Worm (Caenorhabditis elegans) whole organism, early embryonic: ENCODE measurements around the gene srg-31.

Experiments used
- B0310.2 ChIP-seq: sonication (generic microtip); optimal IDR thresholded peaks from 2 replicates; lab custom pipeline; 2016; ENCODE audit warnings: mild to moderate bottlenecking, missing genetic modification characterization, missing compliant biosample characterization
- F13C5.2 ChIP-seq: sonication (generic microtip); optimal IDR thresholded peaks from 2 replicates; lab custom pipeline; 2017; ENCODE audit warnings: mild to moderate bottlenecking, missing genetic modification characterization, inconsistent platforms, missing compliant biosample characterization
- aly-1 ChIP-seq: sonication (generic microtip); optimal IDR thresholded peaks from 2 replicates; lab custom pipeline; 2016; ENCODE audit warnings: missing genetic modification characterization, missing compliant biosample characterization
- ama-1 ChIP-seq: fragments of 150-350 bp; optimal IDR thresholded peaks from 2 replicates; lab custom pipeline; 2014
- ceh-13 ChIP-seq: fragments of 200-800 bp; sonication (Bioruptor generic); optimal IDR thresholded peaks from 2 replicates; lab custom pipeline; 2018; ENCODE audit warnings: mild to moderate bottlenecking, missing genetic modification characterization, missing compliant biosample characterization
- ceh-36 ChIP-seq: sonication (generic microtip); optimal IDR thresholded peaks from 2 replicates; lab custom pipeline; 2016; ENCODE audit warnings: missing genetic modification characterization, inconsistent platforms, missing compliant biosample characterization
- ets-7 ChIP-seq: sonication (generic microtip); optimal IDR thresholded peaks from 2 replicates; lab custom pipeline; 2016; ENCODE audit warnings: missing genotype, missing genetic modification characterization, missing compliant biosample characterization
- flt-1 ChIP-seq: fragments of 200-800 bp; sonication (Bioruptor generic); IDR thresholded peaks from 2 replicates; pipeline ENCODE4 v1.3.6; 2022; ENCODE audit warnings: missing genetic modification characterization, missing compliant biosample characterization
- hmbx-1 ChIP-seq: sonication (generic microtip); optimal IDR thresholded peaks from 2 replicates; lab custom pipeline; 2016; ENCODE audit warnings: mild to moderate bottlenecking, missing genetic modification characterization, missing compliant biosample characterization
- hmg-4 ChIP-seq: fragments of 200-800 bp; sonication (Bioruptor generic); optimal IDR thresholded peaks from 2 replicates; lab custom pipeline; 2018; ENCODE audit warnings: mild to moderate bottlenecking, missing genetic modification characterization, missing compliant biosample characterization
- hnd-1 ChIP-seq: sonication (generic microtip); optimal IDR thresholded peaks from 2 replicates; lab custom pipeline; 2016; ENCODE audit warnings: missing genetic modification characterization, missing compliant biosample characterization
- pes-1 ChIP-seq: fragments of 200-800 bp; sonication (Bioruptor generic); IDR thresholded peaks from 2 replicates; pipeline ENCODE4 v1.3.6; 2022; ENCODE audit warnings: missing genetic modification reagents, missing genetic modification characterization, missing compliant biosample characterization
- scrt-1 ChIP-seq: fragments of 200-800 bp; sonication (Bioruptor generic); IDR thresholded peaks from 2 replicates; pipeline ENCODE4 v1.3.6; 2022; ENCODE audit warnings: missing genetic modification characterization, missing compliant biosample characterization
- sea-1 ChIP-seq: fragments of 200-800 bp; sonication (Bioruptor generic); conservative IDR thresholded peaks from 2 replicates; pipeline ENCODE4 v1.3.6; 2022; ENCODE audit warnings: missing genetic modification characterization, missing compliant biosample characterization
- tbx-11 ChIP-seq: fragments of 200-800 bp; sonication (Bioruptor generic); IDR thresholded peaks from 2 replicates; pipeline ENCODE4 v1.3.6; 2022; ENCODE audit warnings: missing genetic modification characterization, missing compliant biosample characterization
- tbx-37 ChIP-seq: fragments of 200-800 bp; sonication (Bioruptor generic); conservative IDR thresholded peaks from 2 replicates; pipeline ENCODE4 v1.3.6; 2022; ENCODE audit warnings: missing genetic modification reagents, missing genetic modification characterization, missing compliant biosample characterization
- tra-4 ChIP-seq: sonication (generic microtip); optimal IDR thresholded peaks from 2 replicates; lab custom pipeline; 2017; ENCODE audit warnings: missing genetic modification characterization, missing compliant biosample characterization

srg-31 gene

DNA sequence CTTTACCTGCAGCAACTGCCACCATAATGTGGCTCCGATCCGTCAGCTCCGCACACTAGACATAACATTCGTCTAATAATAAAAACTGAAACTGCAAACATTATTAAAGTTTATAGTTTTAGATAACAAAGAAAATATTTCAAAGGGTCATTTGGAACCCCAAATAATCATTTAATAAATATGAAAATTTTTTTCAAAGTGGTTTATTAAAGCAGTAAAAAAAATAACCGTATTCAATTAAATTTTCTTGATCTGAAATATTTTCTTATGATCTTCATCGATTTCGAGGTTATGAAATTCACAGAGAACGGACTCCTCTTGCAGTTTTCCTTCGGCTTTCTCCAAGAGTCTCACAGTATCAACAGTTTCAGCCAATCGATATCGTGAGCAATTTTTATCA is 32.2 kb upstream of the srg-31 start, which contains the start of gene nhr-163:
nhr-163 (minus strand) TSS at position 101 of the 400 bp plus-strand sequence.
- TF ChIP-seq flt-1 (GFP tag; lab: Robert Waterston, UW) (no peak), ets-7 (tag; lab: Kevin White, UChicago) (no peak), tbx-11 (GFP tag; lab: Robert Waterston, UW) (no peak), F13C5.2 (tag; lab: Kevin White, UChicago) (no peak), ama-1 (lab: Kevin White, UChicago) (no peak), B0310.2 (tag; lab: Kevin White, UChicago) (no peak), hnd-1 (tag; lab: Kevin White, UChicago) (no peak), ceh-13 (GFP tag; lab: Kevin White, UChicago) (no peak)

ce11 chrV:6982813-6983212 is 29.1 kb upstream of the srg-31 start, which contains the start of gene nhr-161:
Gene nhr-161 (minus strand): TSS chrV:6982913.
- TF ChIP-seq ama-1 (lab: Kevin White, UChicago) (no peak), scrt-1 (GFP tag; lab: Robert Waterston, UW) (no peak), ets-7 (tag; lab: Kevin White, UChicago) (no peak), flt-1 (GFP tag; lab: Robert Waterston, UW) (no peak), hmbx-1 (tag; lab: Kevin White, UChicago) (no peak), tra-4 (tag; lab: Kevin White, UChicago) (no peak), F13C5.2 (tag; lab: Kevin White, UChicago) (no peak), sea-1 (no peak), ceh-36 (tag; lab: Kevin White, UChicago) (no peak), pes-1 (GFP tag; lab: Robert Waterston, UW) (no peak)

DNA sequence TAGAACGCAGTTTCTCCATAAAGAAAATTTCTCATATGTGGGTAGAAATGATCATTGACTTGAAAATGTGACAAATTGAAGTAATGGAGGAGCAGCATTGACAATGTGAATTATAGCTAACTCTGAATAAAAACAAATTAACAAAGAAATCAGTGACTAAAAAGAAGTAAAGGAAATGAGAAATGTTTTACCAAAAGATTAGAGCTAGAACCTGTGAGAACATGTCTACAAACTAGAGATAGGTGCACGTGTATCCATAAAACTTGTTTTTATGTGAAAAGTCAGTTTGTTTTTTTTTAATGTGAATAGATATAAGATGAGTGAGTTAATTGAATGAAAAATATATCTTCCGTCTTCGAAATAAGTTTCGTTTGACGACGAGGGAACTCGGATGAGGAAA is 25.3 kb upstream of the srg-31 start, which contains the start of gene sre-12:
sre-12 (minus strand) TSS at position 101 of the 400 bp plus-strand sequence.
- TF ChIP-seq tbx-37 (GFP tag; lab: Robert Waterston, UW) (no peak), ceh-13 (GFP tag; lab: Kevin White, UChicago) (no peak), tbx-11 (GFP tag; lab: Robert Waterston, UW) (no peak), pes-1 (GFP tag; lab: Robert Waterston, UW) (no peak), hnd-1 (tag; lab: Kevin White, UChicago) (no peak), ama-1 (lab: Kevin White, UChicago) (no peak), ceh-36 (tag; lab: Kevin White, UChicago) (no peak), ets-7 (tag; lab: Kevin White, UChicago) (no peak), hmg-4 (GFP tag; lab: Kevin White, UChicago) (no peak), flt-1 (GFP tag; lab: Robert Waterston, UW) (no peak), F13C5.2 (tag; lab: Kevin White, UChicago) (no peak), sea-1 (no peak), aly-1 (tag; lab: Kevin White, UChicago) (no peak), hmbx-1 (tag; lab: Kevin White, UChicago) (no peak), tra-4 (tag; lab: Kevin White, UChicago) (no peak), B0310.2 (tag; lab: Kevin White, UChicago) (no peak)

ce11 chrV:6976047-6976446 is 22.4 kb upstream of the srg-31 start, which contains the start of gene srx-16:
Gene srx-16 (plus strand): TSS chrV:6976347.
- TF ChIP-seq hmbx-1 (tag; lab: Kevin White, UChicago) (no peak), F13C5.2 (tag; lab: Kevin White, UChicago) (no peak), ceh-36 (tag; lab: Kevin White, UChicago) (no peak), pes-1 (GFP tag; lab: Robert Waterston, UW) (no peak), flt-1 (GFP tag; lab: Robert Waterston, UW) (no peak), tra-4 (tag; lab: Kevin White, UChicago) (no peak), aly-1 (tag; lab: Kevin White, UChicago) (no peak), tbx-37 (GFP tag; lab: Robert Waterston, UW) (no peak), tbx-11 (GFP tag; lab: Robert Waterston, UW) (no peak), ama-1 (lab: Kevin White, UChicago) (no peak), ceh-13 (GFP tag; lab: Kevin White, UChicago) (no peak)

- TF ChIP-seq tbx-37 (GFP tag; lab: Robert Waterston, UW) (no peak), flt-1 (GFP tag; lab: Robert Waterston, UW) (no peak), ama-1 (lab: Kevin White, UChicago) (no peak), B0310.2 (tag; lab: Kevin White, UChicago) (no peak), ets-7 (tag; lab: Kevin White, UChicago) (no peak), tbx-11 (GFP tag; lab: Robert Waterston, UW) (no peak), hmg-4 (GFP tag; lab: Kevin White, UChicago) (no peak), ceh-13 (GFP tag; lab: Kevin White, UChicago) (no peak), sea-1 (no peak), tra-4 (tag; lab: Kevin White, UChicago) (no peak), hmbx-1 (tag; lab: Kevin White, UChicago) (no peak), scrt-1 (GFP tag; lab: Robert Waterston, UW) (no peak), F13C5.2 (tag; lab: Kevin White, UChicago) (no peak), pes-1 (GFP tag; lab: Robert Waterston, UW) (no peak), hnd-1 (tag; lab: Kevin White, UChicago) (no peak), ceh-36 (tag; lab: Kevin White, UChicago) (no peak)
Observed at ce11 chrV:6971567-6971966, 17.9 kb upstream of the srg-31 start, which contains the start of gene srx-59. Gene srx-59 (plus strand): TSS chrV:6971867.

- TF ChIP-seq B0310.2 (tag; lab: Kevin White, UChicago) (no peak), ets-7 (tag; lab: Kevin White, UChicago) (no peak), hmbx-1 (tag; lab: Kevin White, UChicago) (no peak), tra-4 (tag; lab: Kevin White, UChicago) (no peak), sea-1 (no peak), hmg-4 (GFP tag; lab: Kevin White, UChicago) (no peak), hnd-1 (tag; lab: Kevin White, UChicago) (no peak), flt-1 (GFP tag; lab: Robert Waterston, UW) (no peak), tbx-11 (GFP tag; lab: Robert Waterston, UW) (no peak), tbx-37 (GFP tag; lab: Robert Waterston, UW) (no peak), pes-1 (GFP tag; lab: Robert Waterston, UW) (no peak), scrt-1 (GFP tag; lab: Robert Waterston, UW) (no peak), aly-1 (tag; lab: Kevin White, UChicago) (no peak)
Observed at ce11 chrV:6969950-6970532, 16.3 kb upstream of the srg-31 start, which contains the start of gene ptr-15. Gene ptr-15 (minus strand): TSS chrV:6970000.
